Fruit fly (Drosophila melanogaster): ENCODE data around the gene CG42446.
A peak's percentile ranks its signal among the peaks of the same experiment; 100 is the strongest.

DNA sequence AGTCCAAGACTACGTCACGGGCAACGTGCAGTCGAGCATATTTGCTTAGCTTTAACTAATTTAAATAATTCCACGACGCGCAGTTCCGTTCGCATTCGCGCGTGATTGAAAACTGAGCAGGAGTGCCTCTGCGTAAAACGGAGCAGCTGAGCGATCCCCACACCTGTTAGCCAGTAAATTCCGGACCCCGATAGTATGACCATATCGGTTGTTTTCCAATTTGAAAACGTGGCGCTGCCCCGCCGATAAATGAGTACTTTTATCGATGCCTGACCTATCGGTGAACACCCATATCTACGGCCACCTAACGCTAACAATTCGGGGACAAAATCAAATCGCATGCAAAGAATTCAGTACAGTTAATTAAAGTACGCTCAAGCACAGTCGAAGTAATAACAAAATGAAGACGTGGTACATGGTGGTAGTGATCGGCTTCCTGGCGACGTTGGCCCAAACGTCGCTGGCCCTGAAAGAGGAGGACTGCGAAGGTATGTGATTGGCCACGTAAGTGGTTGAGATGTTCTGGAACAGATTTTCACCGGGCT, 10.7 kb downstream of the CG42446 start, which contains the start of the genes CG14879 and Manf:
- no peak for TF ChIP-seq CG10979 (tag; optimal IDR thresholded peaks at IDR 0.05)
- peak; percentile 62 for TF ChIP-seq trem (tag; optimal IDR thresholded peaks at IDR 0.05)
- TF ChIP-seq az2 (GFP tag; optimal IDR thresholded peaks at IDR 0.05) = no peak
- TF ChIP-seq Bteb2 (GFP tag; optimal IDR thresholded peaks at IDR 0.05) = no peak
- TF ChIP-seq Asciz (GFP tag; optimal IDR thresholded peaks at IDR 0.05) = no peak
- TF ChIP-seq CG3838 (GFP tag; optimal IDR thresholded peaks at IDR 0.05) = no peak
- TF ChIP-seq zfh1 (GFP tag; IDR thresholded peaks at IDR 0.05) = peak; percentile 41; the same call in 1 of the 3 replicates
